Worm (Caenorhabditis elegans) whole organism, late embryonic: Measurements from ENCODE around the gene T24A6.17.
"Not testable (repeated sequence)": the region's sequence is repeated elsewhere in the genome, so short reads cannot be mapped to it uniquely, and the experiment has no call there.

ENCODE experiments used
- C38D4.7 ChIP-seq: fragments of 200-800 bp; sonication (Bioruptor generic); optimal IDR thresholded peaks from 2 replicates; lab custom pipeline; 2018; ENCODE audit warnings: mild to moderate bottlenecking, missing genetic modification characterization, moderate library complexity, missing compliant biosample characterization
- ama-1 ChIP-seq: fragments of 150-350 bp; optimal IDR thresholded peaks from 2 replicates; lab custom pipeline; 2014
- ceh-22 ChIP-seq: sonication (generic microtip); optimal IDR thresholded peaks from 2 replicates; lab custom pipeline; 2017; ENCODE audit warnings: missing biosample characterization, missing genetic modification characterization
- ceh-24 ChIP-seq: sonication (generic microtip); optimal IDR thresholded peaks from 2 replicates; lab custom pipeline; 2016; ENCODE audit warnings: mild to moderate bottlenecking, missing genetic modification characterization, missing compliant biosample characterization
- ceh-48 ChIP-seq: sonication (generic microtip); optimal IDR thresholded peaks from 2 replicates; lab custom pipeline; 2016; ENCODE audit warnings: missing genetic modification characterization, inconsistent platforms, missing compliant biosample characterization
- fkh-10 ChIP-seq: fragments of 150-350 bp; optimal IDR thresholded peaks from 2 replicates; lab custom pipeline; 2014; ENCODE audit warnings: missing biosample characterization, missing genetic modification reagents, missing genetic modification characterization
- nfya-1 ChIP-seq: sonication (generic microtip); optimal IDR thresholded peaks from 2 replicates; lab custom pipeline; 2017; ENCODE audit warnings: missing genetic modification characterization, mild to moderate bottlenecking, missing compliant biosample characterization, antibody characterized with exemption, moderate library complexity
- nhr-11 ChIP-seq: fragments of 150-350 bp; optimal IDR thresholded peaks from 2 replicates; lab custom pipeline; 2014; ENCODE audit warnings: missing biosample characterization, missing genetic modification characterization
- pqm-1 ChIP-seq: sonication (generic microtip); optimal IDR thresholded peaks from 2 replicates; lab custom pipeline; 2016; ENCODE audit warnings: missing genetic modification characterization, missing compliant biosample characterization
- ttx-3 ChIP-seq: sonication (generic microtip); optimal IDR thresholded peaks from 2 replicates; lab custom pipeline; 2016; ENCODE audit warnings: missing genetic modification reagents, missing genetic modification characterization, missing compliant biosample characterization
- unc-42 ChIP-seq: sonication (generic microtip); optimal IDR thresholded peaks from 2 replicates; lab custom pipeline; 2016; ENCODE audit warnings: missing genotype, missing genetic modification characterization, missing compliant biosample characterization

DNA sequence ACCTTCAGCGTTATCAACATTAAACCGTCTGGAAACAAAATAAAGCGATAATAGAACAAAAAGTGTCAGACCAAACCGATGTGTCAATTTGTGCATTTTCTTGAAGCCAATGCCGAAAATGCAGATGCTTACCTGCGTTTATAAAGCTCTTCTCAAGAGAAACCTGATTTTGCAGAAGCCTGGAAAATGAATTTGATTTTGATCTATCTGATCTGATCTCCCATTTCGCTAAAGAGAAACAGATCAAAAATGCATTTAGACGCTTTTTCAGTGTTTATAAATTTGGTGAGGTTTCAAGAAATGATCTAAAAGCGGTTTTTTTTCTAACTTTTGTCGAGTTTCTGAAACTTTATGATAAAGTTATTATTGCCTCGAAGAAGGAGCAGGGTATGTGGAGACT lies 1.4 kb downstream of the T24A6.17 start, which contains the start of gene T24A6.16:
- not testable (repeated sequence) for TF ChIP-seq nfya-1; ttx-3 (tag; lab: Kevin White, UChicago); unc-42 (tag; lab: Kevin White, UChicago); pqm-1 (tag; lab: Kevin White, UChicago); C38D4.7 (GFP tag; lab: Kevin White, UChicago); nhr-11 (tag; lab: Kevin White, UChicago); ceh-22 (tag; lab: Kevin White, UChicago); ceh-48 (tag; lab: Kevin White, UChicago); fkh-10 (GFP tag; lab: Kevin White, UChicago); ceh-24 (tag; lab: Kevin White, UChicago); ama-1 (lab: Kevin White, UChicago)
